Fruit fly (Drosophila melanogaster) whole organism, embryonic: ENCODE results near the gene CG42366.
A peak's percentile ranks its signal among the peaks of the same experiment; 100 is the strongest.

Experiments used
- Adf1 ChIP-seq: fragments of 200-800 bp; sonication (Bioruptor generic); IDR thresholded peaks from 2 replicates; pipeline ENCODE4 v1.3.6; 2022; ENCODE audit warnings: missing biosample characterization, missing genetic modification characterization
- CG10274 ChIP-seq: fragments of 200-800 bp; sonication (Bioruptor generic); optimal IDR thresholded peaks from 3 replicates; lab custom pipeline; 2017; ENCODE audit warnings: missing biosample characterization, mild to moderate bottlenecking, missing genetic modification characterization
- CG10543 ChIP-seq: fragments of 200-800 bp; sonication (Bioruptor generic); optimal IDR thresholded peaks from 3 replicates; lab custom pipeline; 2017; ENCODE audit warnings: missing biosample characterization, mild to moderate bottlenecking, missing genetic modification characterization, moderate library complexity
- CG10959 ChIP-seq: fragments of 200-800 bp; sonication (Bioruptor generic); IDR thresholded peaks from 2 replicates; pipeline ENCODE4 v1.3.6; 2022; ENCODE audit warnings: missing biosample characterization, missing genetic modification characterization
- CG11560 ChIP-seq: fragments of 200-800 bp; sonication (Bioruptor generic); IDR thresholded peaks from 3 replicates; pipeline ENCODE4 v1.3.6; 2022; ENCODE audit warnings: missing biosample characterization, missing genetic modification characterization
- CG1233 ChIP-seq: fragments of 200-800 bp; sonication (Bioruptor generic); optimal IDR thresholded peaks from 4 replicates; lab custom pipeline; 2018; ENCODE audit warnings: missing biosample characterization, mild to moderate bottlenecking, missing genetic modification characterization
- CG14014 ChIP-seq: fragments of 200-800 bp; sonication (Bioruptor generic); IDR thresholded peaks from 2 replicates; pipeline ENCODE4 v1.3.6; 2022; ENCODE audit warnings: missing biosample characterization, missing genetic modification characterization
- CG15011 ChIP-seq: fragments of 200-800 bp; sonication (Bioruptor generic); optimal IDR thresholded peaks from 3 replicates; lab custom pipeline; 2018; ENCODE audit warnings: missing biosample characterization, mild to moderate bottlenecking, missing genetic modification characterization
- CG17328 ChIP-seq: fragments of 200-800 bp; sonication (Bioruptor generic); IDR thresholded peaks from 2 replicates; pipeline ENCODE4 v1.3.6; 2022; ENCODE audit warnings: missing biosample characterization, missing genetic modification characterization
- CG17802 ChIP-seq: fragments of 200-800 bp; sonication (Bioruptor generic); optimal IDR thresholded peaks from 2 replicates; lab custom pipeline; 2018; ENCODE audit warnings: missing biosample characterization, mild to moderate bottlenecking, missing genetic modification characterization, moderate library complexity
- CG1792 ChIP-seq: fragments of 200-800 bp; sonication (Bioruptor generic); optimal IDR thresholded peaks from 2 replicates; lab custom pipeline; 2016; ENCODE audit warnings: missing biosample characterization, missing genetic modification characterization
- CG32772 ChIP-seq: fragments of 200-800 bp; sonication (Bioruptor generic); IDR thresholded peaks from 2 replicates; pipeline ENCODE4 v1.3.6; 2022; ENCODE audit warnings: missing biosample characterization, missing genetic modification characterization
- CG4707 ChIP-seq: fragments of 200-800 bp; sonication (Bioruptor generic); optimal IDR thresholded peaks from 2 replicates; lab custom pipeline; 2018; ENCODE audit warnings: missing biosample characterization, mild to moderate bottlenecking, missing genetic modification characterization, moderate library complexity
- CG4730 ChIP-seq: fragments of 200-800 bp; sonication (Bioruptor generic); IDR thresholded peaks from 2 replicates; pipeline ENCODE4 v1.3.6; 2022; ENCODE audit warnings: missing biosample characterization, missing genetic modification characterization
- CG6654 ChIP-seq: fragments of 200-800 bp; sonication (Bioruptor generic); optimal IDR thresholded peaks from 2 replicates; lab custom pipeline; 2017; ENCODE audit warnings: missing biosample characterization, mild to moderate bottlenecking, missing genetic modification characterization
- E2f1 ChIP-seq: fragments of 200-800 bp; sonication (Bioruptor generic); IDR thresholded peaks from 2 replicates; pipeline ENCODE4 v1.3.6; 2022; ENCODE audit warnings: missing biosample characterization, missing genetic modification characterization
- Elba2 ChIP-seq: fragments of 200-800 bp; sonication (Bioruptor generic); optimal IDR thresholded peaks from 3 replicates; lab custom pipeline; 2016; ENCODE audit warnings: missing biosample characterization, missing genetic modification characterization
- Fer2 ChIP-seq: fragments of 200-800 bp; sonication (Bioruptor generic); optimal IDR thresholded peaks from 2 replicates; lab custom pipeline; 2018; ENCODE audit warnings: missing biosample characterization, mild to moderate bottlenecking, missing genetic modification characterization, moderate library complexity
- GATAe ChIP-seq: fragments of 200-800 bp; sonication (Bioruptor generic); conservative IDR thresholded peaks from 2 replicates; pipeline ENCODE4 v1.3.6; 2022; ENCODE audit warnings: missing biosample characterization, missing genetic modification characterization
- Hey ChIP-seq: fragments of 200-800 bp; sonication (Bioruptor generic); optimal IDR thresholded peaks from 3 replicates; lab custom pipeline; 2018; ENCODE audit warnings: missing biosample characterization, mild to moderate bottlenecking, missing genetic modification characterization
- Hr78 ChIP-seq, 2 experiments: fragments of 200-800 bp in 1 of 2; fragments of >200 bp in 1 of 2; sonication (Bioruptor generic) in 1 of 2; optimal IDR thresholded peaks; 2 replicates each; lab custom pipeline; 2017 to 2019; ENCODE audit warnings: missing biosample characterization in 2 of 2, missing genetic modification characterization in 2 of 2, mild to moderate bottlenecking in 1 of 2, moderate library complexity in 1 of 2
- MESR4 ChIP-seq: fragments of 200-800 bp; sonication (Bioruptor generic); optimal IDR thresholded peaks from 2 replicates; lab custom pipeline; 2018; ENCODE audit warnings: missing biosample characterization, mild to moderate bottlenecking, missing genetic modification characterization, moderate library complexity
- Side ChIP-seq: fragments of 200-800 bp; sonication (Bioruptor generic); optimal IDR thresholded peaks from 2 replicates; lab custom pipeline; 2016; ENCODE audit warnings: missing biosample characterization, missing genetic modification characterization
- Tbp ChIP-seq: fragments of >200 bp; optimal IDR thresholded peaks from 2 replicates; lab custom pipeline; 2018; ENCODE audit warnings: missing biosample characterization, missing genetic modification characterization
- aop ChIP-seq: fragments of 200-800 bp; sonication (Bioruptor generic); IDR thresholded peaks from 2 replicates; pipeline ENCODE4 v1.3.6; 2022; ENCODE audit warnings: missing biosample characterization, missing genetic modification characterization
- cad ChIP-seq: fragments of >200 bp; optimal IDR thresholded peaks from 2 replicates; lab custom pipeline; 2017; ENCODE audit warnings: missing biosample characterization, missing genetic modification characterization
- cg ChIP-seq: fragments of 200-800 bp; sonication (Bioruptor generic); optimal IDR thresholded peaks from 3 replicates; lab custom pipeline; 2019; ENCODE audit warnings: missing biosample characterization, mild to moderate bottlenecking, missing genetic modification characterization, moderate library complexity
- fru ChIP-seq: fragments of >200 bp; optimal IDR thresholded peaks from 2 replicates; lab custom pipeline; 2017
- fu2 ChIP-seq: fragments of 200-800 bp; sonication (Bioruptor generic); optimal IDR thresholded peaks from 2 replicates; lab custom pipeline; 2016; ENCODE audit warnings: missing biosample characterization, missing genetic modification characterization
- gcm ChIP-seq: fragments of 200-800 bp; sonication (Bioruptor generic); optimal IDR thresholded peaks from 2 replicates; lab custom pipeline; 2019; ENCODE audit warnings: missing biosample characterization, mild to moderate bottlenecking, missing genetic modification characterization, moderate library complexity
- gsb ChIP-seq: fragments of 200-800 bp; sonication (Bioruptor generic); IDR thresholded peaks from 2 replicates; pipeline ENCODE4 v1.3.6; 2022; ENCODE audit warnings: missing biosample characterization, missing genetic modification characterization
- lbe ChIP-seq: fragments of 200-800 bp; sonication (Bioruptor generic); optimal IDR thresholded peaks from 2 replicates; lab custom pipeline; 2016; ENCODE audit warnings: missing biosample characterization, mild to moderate bottlenecking, missing genetic modification characterization
- nmo ChIP-seq: fragments of 200-800 bp; sonication (Bioruptor generic); optimal IDR thresholded peaks from 2 replicates; lab custom pipeline; 2018; ENCODE audit warnings: missing biosample characterization, mild to moderate bottlenecking, missing genetic modification characterization, moderate library complexity
- oc ChIP-seq: fragments of 200-800 bp; sonication (Bioruptor generic); optimal IDR thresholded peaks from 2 replicates; lab custom pipeline; 2018; ENCODE audit warnings: missing biosample characterization, mild to moderate bottlenecking, missing genetic modification characterization, moderate library complexity
- repo ChIP-seq: fragments of 200-800 bp; sonication (Bioruptor generic); optimal IDR thresholded peaks from 2 replicates; lab custom pipeline; 2016; ENCODE audit warnings: missing biosample characterization, missing genetic modification characterization
- row ChIP-seq: fragments of 200-800 bp; sonication (Bioruptor generic); IDR thresholded peaks from 3 replicates; pipeline ENCODE4 v1.3.6; 2022; ENCODE audit warnings: missing biosample characterization, missing genetic modification characterization
- seq ChIP-seq: fragments of 200-800 bp; sonication (Bioruptor generic); IDR thresholded peaks from 2 replicates; pipeline ENCODE4 v1.3.6; 2022; ENCODE audit warnings: missing biosample characterization, missing genetic modification characterization
- sisA ChIP-seq: fragments of 200-800 bp; sonication (Bioruptor generic); IDR thresholded peaks from 2 replicates; pipeline ENCODE4 v1.3.6; 2022; ENCODE audit warnings: missing biosample characterization, missing genetic modification characterization
- sr ChIP-seq: fragments of 200-800 bp; sonication (Bioruptor generic); IDR thresholded peaks from 3 replicates; pipeline ENCODE4 v1.3.6; 2022; ENCODE audit warnings: missing biosample characterization, missing genetic modification characterization
- stc ChIP-seq: fragments of 200-800 bp; sonication (Bioruptor generic); IDR thresholded peaks from 2 replicates; pipeline ENCODE4 v1.3.6; 2022; ENCODE audit warnings: missing biosample characterization, missing genetic modification characterization
- tin ChIP-seq: fragments of 200-800 bp; sonication (Bioruptor generic); optimal IDR thresholded peaks from 3 replicates; lab custom pipeline; 2016; ENCODE audit warnings: missing biosample characterization, missing genetic modification characterization
- tna ChIP-seq: fragments of 200-800 bp; sonication (Bioruptor generic); IDR thresholded peaks from 2 replicates; pipeline ENCODE4 v1.3.6; 2022; ENCODE audit warnings: missing biosample characterization, missing genetic modification characterization; ENCODE audit not compliant: partially characterized antibody
- z ChIP-seq: fragments of 200-800 bp; sonication (Bioruptor generic); IDR thresholded peaks from 3 replicates; pipeline ENCODE4 v1.3.6; 2022; ENCODE audit warnings: missing biosample characterization, missing genetic modification characterization
- zfh1 ChIP-seq: fragments of 200-800 bp; sonication (Bioruptor generic); IDR thresholded peaks from 3 replicates; pipeline ENCODE4 v1.3.6; 2022; ENCODE audit warnings: missing biosample characterization, missing genetic modification characterization

The CG42366 gene

DNA sequence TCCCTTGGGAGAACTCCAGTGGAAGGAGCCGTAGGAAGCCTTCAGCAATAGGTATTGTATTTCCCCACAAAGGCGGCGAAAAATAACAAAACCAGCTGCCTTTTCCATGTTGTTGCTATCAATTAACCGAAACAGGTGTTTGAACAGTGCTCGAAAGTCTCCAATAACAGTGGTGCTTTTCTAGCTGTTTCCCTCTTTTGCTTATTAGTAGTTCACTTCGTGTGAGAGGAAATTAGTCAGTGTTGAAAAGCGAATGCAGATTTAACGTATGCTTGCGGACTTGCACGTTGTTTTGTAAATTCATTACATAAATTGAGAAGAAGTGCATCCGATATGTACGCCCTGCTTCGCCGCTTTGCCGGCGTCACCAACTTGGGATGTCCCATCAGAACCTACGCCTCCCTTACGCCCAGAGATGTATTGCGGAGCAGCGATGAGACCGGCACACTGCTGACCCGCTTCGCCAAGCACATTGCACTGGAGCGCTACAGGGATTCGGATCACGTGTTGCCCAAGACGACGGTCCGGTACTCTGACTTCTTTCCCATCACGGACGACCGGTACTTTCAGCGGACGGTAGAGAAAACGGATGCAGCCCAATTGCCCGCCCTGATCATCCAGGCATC is 13.8 kb downstream of the CG42366 start, which contains the start of the genes Datp and CG4619 (continued):
- TF ChIP-seq CG15011 (GFP tag; lab: Kevin White, UChicago) = no peak
- peak; percentile 69 for TF ChIP-seq fu2 (GFP tag; lab: Kevin White, UChicago)
- TF ChIP-seq stc (GFP tag; lab: Robert Waterston, UW) = no peak
- no peak for TF ChIP-seq Tbp
- no peak for TF ChIP-seq tna (GFP tag; lab: Robert Waterston, UW)
- no peak for TF ChIP-seq sisA (GFP tag; lab: Robert Waterston, UW)
- no peak for TF ChIP-seq cg (GFP tag; lab: Kevin White, UChicago)
- TF ChIP-seq sr (GFP tag; lab: Robert Waterston, UW) = no peak
- no peak for TF ChIP-seq CG10274
- TF ChIP-seq CG17328 = peak; percentile 29; the same call in 1 of the 2 replicates
- no peak for TF ChIP-seq Fer2 (tag; lab: Kevin White, UChicago)
- TF ChIP-seq CG32772 (GFP tag; lab: Robert Waterston, UW) = 0 out of 2 replicates have a peak, but pooled peaks have one; percentile 6
- TF ChIP-seq GATAe (GFP tag; lab: Robert Waterston, UW) = no peak
- no peak for TF ChIP-seq CG4707 (GFP tag; lab: Kevin White, UChicago)
- no peak for TF ChIP-seq z (GFP tag; lab: Robert Waterston, UW)
- no peak for TF ChIP-seq CG1792 (GFP tag; lab: Kevin White, UChicago)
- no peak for TF ChIP-seq Hr78 (GFP tag; optimal IDR thresholded peaks at IDR 0.05; lab: Kevin White, UChicago)
- TF ChIP-seq CG17802 = no peak
- TF ChIP-seq aop (GFP tag; lab: Robert Waterston, UW) = no peak
- TF ChIP-seq Elba2 = peak; percentile 61
- peak; percentile 31 for TF ChIP-seq tin (GFP tag; lab: Kevin White, UChicago)
- TF ChIP-seq gcm (GFP tag; lab: Kevin White, UChicago) = no peak
- no peak for TF ChIP-seq fru
- TF ChIP-seq CG10959 (GFP tag; lab: Robert Waterston, UW) = no peak
- TF ChIP-seq zfh1 (GFP tag; lab: Robert Waterston, UW) = peak; percentile 52; the same call in 2 of the 3 replicates
- TF ChIP-seq Adf1 (GFP tag; lab: Robert Waterston, UW) = no peak
- no peak for TF ChIP-seq CG11560 (tag; lab: Robert Waterston, UW)
- TF ChIP-seq Side (GFP tag; lab: Kevin White, UChicago) = peak; percentile 27
- no peak for TF ChIP-seq seq (GFP tag; lab: Robert Waterston, UW)
- TF ChIP-seq CG6654 = no peak
- no peak for TF ChIP-seq CG4730
- no peak for TF ChIP-seq gsb
- TF ChIP-seq CG10543 (GFP tag; lab: Kevin White, UChicago) = peak; percentile 29
- peak; percentile 16 for TF ChIP-seq repo (GFP tag; lab: Kevin White, UChicago)
- TF ChIP-seq lbe (GFP tag; lab: Kevin White, UChicago) = peak; percentile 21
- TF ChIP-seq nmo (GFP tag; lab: Kevin White, UChicago) = peak; percentile 20
- no peak for TF ChIP-seq E2f1 (GFP tag; lab: Robert Waterston, UW)
- TF ChIP-seq CG14014 (GFP tag; lab: Robert Waterston, UW) = 0 out of 2 replicates have a peak, but pooled peaks have one; percentile 13
- TF ChIP-seq cad (GFP tag; lab: Kevin White, UChicago) = no peak
- no peak for TF ChIP-seq Hey (tag; lab: Kevin White, UChicago)
- peak; percentile 61 for TF ChIP-seq row
- TF ChIP-seq MESR4 (GFP tag; lab: Kevin White, UChicago) = peak; percentile 68
- no peak for TF ChIP-seq oc (tag; lab: Kevin White, UChicago)
- TF ChIP-seq CG1233 (GFP tag; lab: Kevin White, UChicago) = no peak
